Worm (Caenorhabditis elegans): ENCODE results near the gene bath-27.

The bath-27 gene

ce11 chrII:3340818-3341217, 18.1 kb upstream of the bath-27 start:
- TF ChIP-seq C04F5.9 (tag; optimal IDR thresholded peaks at IDR 0.05) (no peak), ztf-11 (tag; optimal IDR thresholded peaks at IDR 0.05) (no peak), vab-15 (tag; optimal IDR thresholded peaks at IDR 0.05) (no peak), tbx-2 (tag; optimal IDR thresholded peaks at IDR 0.05) (no peak), fkh-8 (tag; optimal IDR thresholded peaks at IDR 0.05) (no peak), irx-1 (tag; optimal IDR thresholded peaks at IDR 0.05) (no peak), nhr-76 (tag; optimal IDR thresholded peaks at IDR 0.05) (no peak), unc-30 (tag; optimal IDR thresholded peaks at IDR 0.05) (no peak), jun-1 (tag; optimal IDR thresholded peaks at IDR 0.05) (no peak), snpc-4 (tag; optimal IDR thresholded peaks at IDR 0.05) (no peak), nhr-77 (tag; optimal IDR thresholded peaks at IDR 0.05) (no peak), unc-86 (tag; optimal IDR thresholded peaks at IDR 0.05) (no peak), skn-1 (tag; optimal IDR thresholded peaks at IDR 0.05) (no peak), snu-23 (GFP tag; optimal IDR thresholded peaks at IDR 0.05) (no peak), ama-1 (optimal IDR thresholded peaks at IDR 0.05) (no peak), elt-3 (tag; optimal IDR thresholded peaks at IDR 0.05) (no peak), nhr-28 (tag; optimal IDR thresholded peaks at IDR 0.05) (no peak), pag-3 (tag; optimal IDR thresholded peaks at IDR 0.05; ENCODE audit: borderline replicate concordance, insufficient read depth) (no peak), sup-37 (GFP tag; optimal IDR thresholded peaks at IDR 0.05) (no peak)

DNA sequence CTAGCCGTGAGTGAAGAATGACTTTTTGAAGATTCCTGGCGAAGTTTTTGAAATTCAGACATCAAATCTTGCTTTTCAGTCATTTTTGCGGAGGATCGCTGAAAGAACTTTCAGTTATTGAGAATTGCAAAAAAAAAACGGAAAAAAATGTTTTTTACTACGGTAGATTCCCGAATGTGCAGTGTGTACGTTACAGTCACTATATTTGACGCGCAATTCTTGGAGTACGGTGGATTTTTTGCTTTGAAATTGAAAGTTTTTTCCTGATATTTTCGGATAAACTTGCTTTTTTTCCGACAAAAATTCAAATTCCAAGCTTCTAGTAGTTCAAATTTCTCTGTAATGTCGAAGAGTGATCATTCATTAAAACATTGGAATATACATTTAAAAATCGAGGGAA, 16.9 kb upstream of the bath-27 start, which contains the start of gene F14D2.11:
Gene F14D2.11 (minus strand): TSS at position 101 of the 400 bp plus-strand sequence.
- TF ChIP-seq lin-15B (tag; optimal IDR thresholded peaks at IDR 0.05): no peak
- no peak for TF ChIP-seq tlp-1 (tag; optimal IDR thresholded peaks at IDR 0.05)
- no peak for TF ChIP-seq unc-130 (tag; optimal IDR thresholded peaks at IDR 0.05)
- no peak for TF ChIP-seq nhr-12 (tag; optimal IDR thresholded peaks at IDR 0.05)
- TF ChIP-seq aha-1 (tag; optimal IDR thresholded peaks at IDR 0.05): no peak
- TF ChIP-seq nhr-237 (tag; optimal IDR thresholded peaks at IDR 0.05): no peak
- TF ChIP-seq nhr-85 (tag): no peak
- TF ChIP-seq dpl-1 (GFP tag; optimal IDR thresholded peaks at IDR 0.05): no peak
- TF ChIP-seq C16A3.4 (tag; optimal IDR thresholded peaks at IDR 0.05): no peak
- no peak for TF ChIP-seq nhr-28 (tag; optimal IDR thresholded peaks at IDR 0.05)
- TF ChIP-seq zip-4 (GFP tag; optimal IDR thresholded peaks at IDR 0.05): no peak
- TF ChIP-seq efl-1 (optimal IDR thresholded peaks at IDR 0.05): no peak
- TF ChIP-seq efl-1 (GFP tag; optimal IDR thresholded peaks at IDR 0.05 in 1 of 2): no peak
- no peak for TF ChIP-seq C34B4.2 (tag; optimal IDR thresholded peaks at IDR 0.05)
- TF ChIP-seq pqm-1 (tag; optimal IDR thresholded peaks at IDR 0.05): no peak
- no peak for TF ChIP-seq ceh-88 (GFP tag; IDR thresholded peaks at IDR 0.05)
- no peak for TF ChIP-seq efl-3 (GFP tag; optimal IDR thresholded peaks at IDR 0.05)
- TF ChIP-seq hlh-4 (tag; optimal IDR thresholded peaks at IDR 0.05): no peak

ce11 chrII:3343714-3344113, 15.2 kb upstream of the bath-27 start, which contains the start of gene F14D2.15:
TSS of gene F14D2.15 (minus strand) at chrII:3343814.
- no peak for TF ChIP-seq elt-3 (tag; optimal IDR thresholded peaks at IDR 0.05)
- no peak for TF ChIP-seq nhr-19 (GFP tag; conservative IDR thresholded peaks at IDR 0.05)
- TF ChIP-seq mdl-1 (tag; optimal IDR thresholded peaks at IDR 0.05): no peak
- TF ChIP-seq lin-13 (GFP tag; optimal IDR thresholded peaks at IDR 0.05): no peak
- no peak for TF ChIP-seq pax-3 (tag; optimal IDR thresholded peaks at IDR 0.05)
- no peak for TF ChIP-seq C04F5.9 (tag; optimal IDR thresholded peaks at IDR 0.05)
- no peak for TF ChIP-seq zip-4 (GFP tag; optimal IDR thresholded peaks at IDR 0.05)
- TF ChIP-seq blmp-1 (tag; optimal IDR thresholded peaks at IDR 0.05): no peak
- TF ChIP-seq lin-35 (GFP tag; optimal IDR thresholded peaks at IDR 0.05): no peak
- no peak for TF ChIP-seq nhr-28 (tag; optimal IDR thresholded peaks at IDR 0.05)
- TF ChIP-seq hlh-17 (GFP tag; optimal IDR thresholded peaks at IDR 0.05; ENCODE audit: borderline replicate concordance): no peak
- TF ChIP-seq irx-1 (tag; optimal IDR thresholded peaks at IDR 0.05): no peak
- no peak for TF ChIP-seq alr-1 (tag; optimal IDR thresholded peaks at IDR 0.05; ENCODE audit: borderline replicate concordance)
- TF ChIP-seq mef-2 (tag; optimal IDR thresholded peaks at IDR 0.05): no peak
- no peak for TF ChIP-seq unc-98 (GFP tag; IDR thresholded peaks at IDR 0.05)
- TF ChIP-seq efl-1 (optimal IDR thresholded peaks at IDR 0.05): no peak
- no peak for TF ChIP-seq efl-1 (GFP tag; optimal IDR thresholded peaks at IDR 0.05 in 1 of 2)
- TF ChIP-seq ceh-82 (tag; optimal IDR thresholded peaks at IDR 0.05): no peak
- no peak for TF ChIP-seq unc-30 (tag; optimal IDR thresholded peaks at IDR 0.05)
- no peak for TF ChIP-seq elt-2 (tag; optimal IDR thresholded peaks at IDR 0.05)

Data from whole organism, L1 larva.